Worm (Caenorhabditis elegans) whole organism, L4/young adult: ENCODE data around the gene C08E8.1.

Experiments
- dao-5 ChIP-seq: sonication (generic microtip); optimal IDR thresholded peaks from 2 replicates; lab custom pipeline; 2016; ENCODE audit warnings: missing genotype, missing genetic modification characterization, moderate library complexity, missing compliant biosample characterization
- him-1 ChIP-seq: sonication (generic microtip); optimal IDR thresholded peaks from 2 replicates; lab custom pipeline; 2016; ENCODE audit warnings: missing genotype, missing genetic modification reagents, missing genetic modification characterization, missing compliant biosample characterization

ce11 chrV:18339807-18340206, 22.5 kb downstream of the C08E8.1 start, which contains the start of gene C08E8.10:
- TF ChIP-seq him-1 (tag; lab: Kevin White, UChicago) (no peak), dao-5 (tag; lab: Kevin White, UChicago) (no peak)
